Fruit fly (Drosophila melanogaster) whole organism, wandering third instar larva: ENCODE results near the gene CG9992.

Source experiments
- CG32264 ChIP-seq: fragments of 200-800 bp; sonication (Bioruptor generic); optimal IDR thresholded peaks from 2 replicates; lab custom pipeline; 2016; ENCODE audit warnings: missing biosample characterization, missing genetic modification characterization
- CrebA ChIP-seq: fragments of 200-800 bp; sonication (Bioruptor generic); optimal IDR thresholded peaks from 2 replicates; lab custom pipeline; 2016; ENCODE audit warnings: missing biosample characterization, mild to moderate bottlenecking, missing genetic modification characterization, borderline replicate concordance
- HLH106 ChIP-seq: fragments of 200-800 bp; optimal IDR thresholded peaks from 3 replicates; lab custom pipeline; 2019; ENCODE audit warnings: missing biosample characterization, mild to moderate bottlenecking, missing genetic modification characterization, moderate library complexity
- Jra ChIP-seq: sonication (Bioruptor generic); optimal IDR thresholded peaks from 2 replicates; lab custom pipeline; 2016; ENCODE audit warnings: missing biosample characterization, missing genetic modification characterization
- Myc ChIP-seq: fragments of >200 bp; optimal IDR thresholded peaks from 2 replicates; lab custom pipeline; 2017
- OdsH ChIP-seq: fragments of 200-800 bp; sonication (Bioruptor generic); optimal IDR thresholded peaks from 2 replicates; lab custom pipeline; 2016; ENCODE audit warnings: missing biosample characterization, mild to moderate bottlenecking, missing genetic modification characterization
- Vsx2 ChIP-seq: fragments of 200-300, 225-300 bp; sonication (Bioruptor generic); optimal IDR thresholded peaks from 2 replicates; lab custom pipeline; 2018; ENCODE audit warnings: missing biosample characterization, missing genetic modification characterization; ENCODE audit not compliant: partially characterized antibody
- pan ChIP-seq: fragments of >200 bp; optimal IDR thresholded peaks from 2 replicates; lab custom pipeline; 2017

DNA sequence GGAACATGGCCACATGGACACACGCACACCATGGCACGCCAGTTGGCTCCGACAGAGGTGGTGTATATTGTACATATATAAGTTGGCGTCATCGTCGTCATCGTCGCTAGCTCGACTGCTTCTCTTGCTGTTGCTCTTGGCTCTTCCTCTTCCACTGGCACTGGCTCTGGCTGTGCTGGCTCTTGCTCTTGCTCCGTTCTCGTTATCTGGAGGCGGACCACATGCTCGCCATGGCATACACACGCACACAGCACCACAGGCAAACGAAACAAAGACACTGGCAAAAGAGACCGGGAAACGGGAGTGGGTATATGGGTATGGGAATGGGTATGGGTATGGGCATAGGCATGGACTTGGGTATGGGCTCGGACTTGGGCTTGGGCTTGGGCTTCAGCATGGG is 40.4 kb upstream of the CG9992 start:
- peak; percentile 48 for TF ChIP-seq Jra
- TF ChIP-seq CG32264: no peak
- TF ChIP-seq CrebA (GFP tag; lab: Kevin White, UChicago): no peak
- TF ChIP-seq HLH106 (tag; lab: Kevin White, UChicago): no peak
- TF ChIP-seq Myc (lab: Kevin White, UChicago): no peak
- no peak for TF ChIP-seq pan (lab: Kevin White, UChicago)
- TF ChIP-seq Vsx2 (GFP tag; lab: Kevin White, UChicago): no peak
- no peak for TF ChIP-seq OdsH (GFP tag; lab: Kevin White, UChicago)
